Fruit fly (Drosophila melanogaster) whole organism, embryonic: ENCODE results near the gene CG13622.

Experiments
- CG13624 ChIP-seq: fragments of 200-800 bp; sonication (Bioruptor generic); optimal IDR thresholded peaks from 2 replicates; lab custom pipeline; 2016; ENCODE audit warnings: missing biosample characterization, missing genetic modification characterization
- CG1529 ChIP-seq: fragments of 200-800 bp; sonication (Bioruptor generic); optimal IDR thresholded peaks from 3 replicates; lab custom pipeline; 2018; ENCODE audit warnings: missing biosample characterization, missing genetic modification characterization
- CG33557 ChIP-seq: fragments of 200-800 bp; sonication (Bioruptor generic); optimal IDR thresholded peaks from 2 replicates; lab custom pipeline; 2019; ENCODE audit warnings: missing biosample characterization, mild to moderate bottlenecking, missing genetic modification characterization, moderate library complexity
- D19B ChIP-seq: fragments of 200-800 bp; sonication (Bioruptor generic); optimal IDR thresholded peaks from 2 replicates; lab custom pipeline; 2017; ENCODE audit warnings: missing biosample characterization, mild to moderate bottlenecking, missing genetic modification characterization
- Dll ChIP-seq: fragments of 200-800 bp; sonication (Bioruptor generic); IDR thresholded peaks from 4 replicates; pipeline ENCODE4 v1.3.6; 2022; ENCODE audit warnings: missing biosample characterization, missing genetic modification characterization; ENCODE audit not compliant: partially characterized antibody
- chinmo ChIP-seq: fragments of 200-800 bp; sonication (Bioruptor generic); IDR thresholded peaks from 4 replicates; pipeline ENCODE4 v1.3.6; 2022; ENCODE audit warnings: missing biosample characterization, missing genetic modification characterization; ENCODE audit not compliant: partially characterized antibody
- tx ChIP-seq: fragments of 200-800 bp; sonication (Bioruptor generic); optimal IDR thresholded peaks from 2 replicates; lab custom pipeline; 2016; ENCODE audit warnings: missing biosample characterization, missing genetic modification characterization

DNA sequence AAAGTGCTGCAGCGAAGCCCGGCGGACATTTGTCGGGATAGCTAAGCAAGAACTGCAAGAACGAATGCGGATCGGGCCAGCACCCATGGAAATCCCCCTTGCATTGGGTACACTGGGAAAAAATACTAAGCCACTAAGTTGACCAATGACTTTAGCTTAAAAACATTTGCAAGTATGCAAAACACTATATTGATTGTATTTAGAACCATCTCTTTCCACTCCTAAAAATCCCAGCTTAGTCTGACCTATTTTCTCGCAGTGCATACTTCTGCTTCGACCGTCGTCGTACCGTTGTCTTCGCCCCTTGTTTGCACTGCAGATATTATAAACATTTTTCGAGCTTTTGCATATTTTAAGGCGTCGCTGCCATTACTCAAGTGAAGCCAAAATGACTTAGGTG is 27.4 kb downstream of the CG13622 start:
- TF ChIP-seq CG13624 (GFP tag; lab: Kevin White, UChicago) (no peak), tx (no peak), D19B (GFP tag; lab: Kevin White, UChicago) (no peak), chinmo (no peak), Dll (no peak), CG1529 (GFP tag; lab: Kevin White, UChicago) (no peak), CG33557 (GFP tag; lab: Kevin White, UChicago) (no peak)
